Fruit fly (Drosophila melanogaster) whole organism, embryonic: ENCODE measurements around the gene gish.
A peak's percentile ranks its signal among the peaks of the same experiment; 100 is the strongest.

Source experiments
- Abd-B ChIP-seq: fragments of 200-800 bp; sonication (Bioruptor generic); optimal IDR thresholded peaks from 2 replicates; lab custom pipeline; 2018; ENCODE audit warnings: missing biosample characterization, mild to moderate bottlenecking, missing genetic modification characterization, moderate library complexity
- Ada2b ChIP-seq: fragments of 200-800 bp; sonication (Bioruptor generic); IDR thresholded peaks from 2 replicates; pipeline ENCODE4 v1.3.6; 2022; ENCODE audit warnings: missing biosample characterization, missing genetic modification characterization
- CG10366 ChIP-seq: fragments of 200-800 bp; sonication (Bioruptor generic); IDR thresholded peaks from 2 replicates; pipeline ENCODE4 v1.3.6; 2022; ENCODE audit warnings: missing biosample characterization, missing genetic modification characterization
- CG11560 ChIP-seq: fragments of 200-800 bp; sonication (Bioruptor generic); IDR thresholded peaks from 3 replicates; pipeline ENCODE4 v1.3.6; 2022; ENCODE audit warnings: missing biosample characterization, missing genetic modification characterization
- CG12219 ChIP-seq: fragments of 200-800 bp; sonication (Bioruptor generic); optimal IDR thresholded peaks from 3 replicates; lab custom pipeline; 2018; ENCODE audit warnings: missing biosample characterization, mild to moderate bottlenecking, missing genetic modification characterization
- CG12391 ChIP-seq: fragments of 200-800 bp; sonication (Bioruptor generic); optimal IDR thresholded peaks from 3 replicates; lab custom pipeline; 2018; ENCODE audit warnings: missing biosample characterization, mild to moderate bottlenecking, missing genetic modification characterization, moderate library complexity
- CG12659 ChIP-seq: fragments of 200-800 bp; sonication (Bioruptor generic); optimal IDR thresholded peaks from 3 replicates; lab custom pipeline; 2017; ENCODE audit warnings: mild to moderate bottlenecking, missing biosample characterization, missing genetic modification reagents, missing genetic modification characterization
- CG14860 ChIP-seq: fragments of 200-800 bp; sonication (Bioruptor generic); IDR thresholded peaks from 3 replicates; pipeline ENCODE4 v1.3.6; 2022; ENCODE audit warnings: missing biosample characterization, missing genetic modification characterization; ENCODE audit not compliant: partially characterized antibody
- CG1529 ChIP-seq: fragments of 200-800 bp; sonication (Bioruptor generic); optimal IDR thresholded peaks from 3 replicates; lab custom pipeline; 2018; ENCODE audit warnings: missing biosample characterization, missing genetic modification characterization
- CG1603 ChIP-seq: fragments of 200-800 bp; sonication (Bioruptor generic); optimal IDR thresholded peaks from 2 replicates; lab custom pipeline; 2019; ENCODE audit warnings: missing biosample characterization, mild to moderate bottlenecking, missing genetic modification characterization, moderate library complexity
- CG17328 ChIP-seq: fragments of 200-800 bp; sonication (Bioruptor generic); IDR thresholded peaks from 2 replicates; pipeline ENCODE4 v1.3.6; 2022; ENCODE audit warnings: missing biosample characterization, missing genetic modification characterization
- CG1832 ChIP-seq: fragments of 200-800 bp; sonication (Bioruptor generic); optimal IDR thresholded peaks from 2 replicates; lab custom pipeline; 2017; ENCODE audit warnings: missing biosample characterization, mild to moderate bottlenecking, missing genetic modification characterization, inconsistent platforms
- CG34224 ChIP-seq: fragments of 200-800 bp; sonication (Bioruptor generic); IDR thresholded peaks from 3 replicates; pipeline ENCODE4 v1.3.6; 2022; ENCODE audit warnings: missing biosample characterization, missing genetic modification characterization; ENCODE audit not compliant: partially characterized antibody
- CG34422 ChIP-seq: fragments of 200-800 bp; sonication (Bioruptor generic); IDR thresholded peaks from 3 replicates; pipeline ENCODE4 v1.3.6; 2022; ENCODE audit warnings: missing biosample characterization, missing genetic modification characterization
- CG42726 ChIP-seq: fragments of 200-800 bp; sonication (Bioruptor generic); IDR thresholded peaks from 2 replicates; pipeline ENCODE4 v1.3.6; 2022; ENCODE audit warnings: missing biosample characterization, missing genetic modification characterization; ENCODE audit not compliant: partially characterized antibody
- CG4404 ChIP-seq: fragments of 200-800 bp; sonication (Bioruptor generic); IDR thresholded peaks from 2 replicates; pipeline ENCODE4 v1.3.6; 2022; ENCODE audit warnings: missing biosample characterization, missing genetic modification characterization
- CG4617 ChIP-seq: fragments of 200-800 bp; sonication (Bioruptor generic); optimal IDR thresholded peaks from 3 replicates; lab custom pipeline; 2016; ENCODE audit warnings: missing biosample characterization, missing genetic modification characterization, borderline replicate concordance
- CG6175 ChIP-seq: fragments of 200-800 bp; sonication (Bioruptor generic); IDR thresholded peaks from 3 replicates; pipeline ENCODE4 v1.3.6; 2022; ENCODE audit warnings: missing biosample characterization, missing genetic modification characterization
- CG6689 ChIP-seq: fragments of 200-800 bp; sonication (Bioruptor generic); IDR thresholded peaks from 2 replicates; pipeline ENCODE4 v1.3.6; 2022; ENCODE audit warnings: missing biosample characterization, missing genetic modification characterization
- CG7271 ChIP-seq: fragments of 200-800 bp; sonication (Bioruptor generic); optimal IDR thresholded peaks from 2 replicates; lab custom pipeline; 2018; ENCODE audit warnings: missing biosample characterization, mild to moderate bottlenecking, missing genetic modification characterization, moderate library complexity
- CG7556 ChIP-seq: fragments of 200-800 bp; sonication (Bioruptor generic); optimal IDR thresholded peaks from 2 replicates; lab custom pipeline; 2017; ENCODE audit warnings: missing biosample characterization, mild to moderate bottlenecking, missing genetic modification characterization
- CG8359 ChIP-seq: fragments of 200-800 bp; sonication (Bioruptor generic); optimal IDR thresholded peaks from 2 replicates; lab custom pipeline; 2017; ENCODE audit warnings: missing biosample characterization, mild to moderate bottlenecking, missing genetic modification characterization, borderline replicate concordance
- CG8924 ChIP-seq: fragments of 200-800 bp; optimal IDR thresholded peaks from 3 replicates; lab custom pipeline; 2019; ENCODE audit warnings: missing biosample characterization, mild to moderate bottlenecking, missing genetic modification characterization, moderate library complexity
- CHES-1-like ChIP-seq: fragments of 200-800 bp; sonication (Bioruptor generic); optimal IDR thresholded peaks from 2 replicates; lab custom pipeline; 2016; ENCODE audit warnings: missing biosample characterization, missing genetic modification characterization
- Chrac-16 ChIP-seq: fragments of 200-800 bp; sonication (Bioruptor generic); optimal IDR thresholded peaks from 3 replicates; lab custom pipeline; 2016; ENCODE audit warnings: missing biosample characterization, missing genetic modification characterization
- D ChIP-seq, 2 experiments: fragments of 200-800 bp in 1 of 2; fragments of >200 bp in 1 of 2; sonication (Bioruptor generic) in 1 of 2; optimal IDR thresholded peaks; 2 replicates in 1 of 2; 3 replicates in 1 of 2; lab custom pipeline; 2017; ENCODE audit warnings: mild to moderate bottlenecking in 1 of 2, missing biosample characterization in 1 of 2, missing genetic modification characterization in 1 of 2, missing genetic modification reagents in 1 of 2
- D19B ChIP-seq: fragments of 200-800 bp; sonication (Bioruptor generic); optimal IDR thresholded peaks from 2 replicates; lab custom pipeline; 2017; ENCODE audit warnings: missing biosample characterization, mild to moderate bottlenecking, missing genetic modification characterization
- Eip74EF ChIP-seq, 2 experiments: fragments of 200-800 bp in 1 of 2; fragments of >200 bp in 1 of 2; sonication (Bioruptor generic) in 1 of 2; optimal IDR thresholded peaks; 2 replicates each; lab custom pipeline; 2017 to 2019; ENCODE audit warnings: missing biosample characterization in 2 of 2, missing genetic modification characterization in 2 of 2, mild to moderate bottlenecking in 1 of 2, moderate library complexity in 1 of 2
- HLH4C ChIP-seq: fragments of 200-800 bp; sonication (Bioruptor generic); IDR thresholded peaks from 3 replicates; pipeline ENCODE4 v1.3.6; 2022; ENCODE audit warnings: missing biosample characterization, missing genetic modification characterization; ENCODE audit not compliant: partially characterized antibody
- HmgD ChIP-seq: fragments of 200-800 bp; sonication (Bioruptor generic); optimal IDR thresholded peaks from 3 replicates; lab custom pipeline; 2016; ENCODE audit warnings: missing biosample characterization, missing genetic modification characterization
- Jarid2 ChIP-seq: fragments of 200-800 bp; sonication (Bioruptor generic); optimal IDR thresholded peaks from 3 replicates; lab custom pipeline; 2017; ENCODE audit warnings: mild to moderate bottlenecking, missing biosample characterization, missing genetic modification reagents, missing genetic modification characterization
- Nf-YB ChIP-seq: fragments of 200-800 bp; sonication (Bioruptor generic); optimal IDR thresholded peaks from 3 replicates; lab custom pipeline; 2019; ENCODE audit warnings: missing biosample characterization, mild to moderate bottlenecking, missing genetic modification characterization, moderate library complexity
- Opbp ChIP-seq: fragments of 200-800 bp; sonication (Bioruptor generic); IDR thresholded peaks from 3 replicates; pipeline ENCODE4 v1.3.6; 2022; ENCODE audit warnings: missing biosample characterization, missing genetic modification characterization; ENCODE audit not compliant: partially characterized antibody
- Ssrp ChIP-seq: fragments of 200-800 bp; sonication (Bioruptor generic); optimal IDR thresholded peaks from 2 replicates; lab custom pipeline; 2018; ENCODE audit warnings: missing biosample characterization, mild to moderate bottlenecking, missing genetic modification characterization, moderate library complexity
- Stat92E ChIP-seq, 3 experiments: fragments of >200 bp in 2 of 3; fragments of 200-800 bp in 1 of 3; sonication (Bioruptor generic) in 1 of 3; optimal IDR thresholded peaks; 2 replicates each; lab custom pipeline; 2017 to 2019; ENCODE audit warnings: missing biosample characterization in 3 of 3, missing genetic modification characterization in 3 of 3, mild to moderate bottlenecking in 1 of 3, moderate library complexity in 1 of 3
- Trl ChIP-seq, 3 experiments: fragments of >200 bp in 2 of 3; fragments of 200-800 bp in 1 of 3; sonication (Bioruptor generic) in 1 of 3; optimal IDR thresholded peaks; 2 replicates in 1 of 3; 3 replicates in 2 of 3; lab custom pipeline; 2016 to 2017; ENCODE audit warnings: missing biosample characterization in 1 of 3, missing genetic modification characterization in 1 of 3
- btn ChIP-seq: fragments of 200-800 bp; sonication (Bioruptor generic); optimal IDR thresholded peaks from 2 replicates; lab custom pipeline; 2016; ENCODE audit warnings: missing biosample characterization, missing genetic modification characterization
- chif ChIP-seq, 2 experiments: fragments of 200-800 bp; sonication (Bioruptor generic); optimal IDR thresholded peaks; 3 replicates each; lab custom pipeline; 2016; ENCODE audit warnings: missing biosample characterization in 2 of 2, missing genetic modification characterization in 2 of 2
- chinmo ChIP-seq: fragments of 200-800 bp; sonication (Bioruptor generic); IDR thresholded peaks from 4 replicates; pipeline ENCODE4 v1.3.6; 2022; ENCODE audit warnings: missing biosample characterization, missing genetic modification characterization; ENCODE audit not compliant: partially characterized antibody
- danr ChIP-seq: fragments of 200-800 bp; sonication (Bioruptor generic); IDR thresholded peaks from 2 replicates; pipeline ENCODE4 v1.3.6; 2022; ENCODE audit warnings: missing biosample characterization, missing genetic modification characterization
- dati ChIP-seq: fragments of 200-800 bp; sonication (Bioruptor generic); IDR thresholded peaks from 2 replicates; pipeline ENCODE4 v1.3.6; 2022; ENCODE audit warnings: missing biosample characterization, missing genetic modification characterization
- exex ChIP-seq: fragments of 200-800 bp; sonication (Bioruptor generic); optimal IDR thresholded peaks from 4 replicates; lab custom pipeline; 2018; ENCODE audit warnings: missing biosample characterization, mild to moderate bottlenecking, missing genetic modification characterization, moderate library complexity
- jigr1 ChIP-seq: fragments of 200-800 bp; sonication (Bioruptor generic); IDR thresholded peaks from 3 replicates; pipeline ENCODE4 v1.3.6; 2022; ENCODE audit warnings: missing biosample characterization, missing genetic modification characterization
- lab ChIP-seq: fragments of 200-800 bp; sonication (Bioruptor generic); optimal IDR thresholded peaks from 3 replicates; lab custom pipeline; 2017; ENCODE audit warnings: missing biosample characterization, missing genetic modification characterization, mild to moderate bottlenecking, moderate library complexity, missing genetic modification reagents
- luna ChIP-seq: fragments of 200-800 bp; sonication (Bioruptor generic); optimal IDR thresholded peaks from 2 replicates; lab custom pipeline; 2016; ENCODE audit warnings: missing biosample characterization, missing genetic modification characterization
- peb ChIP-seq: fragments of 200-800 bp; sonication (Bioruptor generic); IDR thresholded peaks from 2 replicates; pipeline ENCODE4 v1.3.6; 2022; ENCODE audit warnings: missing biosample characterization, missing genetic modification characterization
- stwl ChIP-seq: fragments of 200-800 bp; sonication (Bioruptor generic); optimal IDR thresholded peaks from 3 replicates; lab custom pipeline; 2018; ENCODE audit warnings: missing biosample characterization, mild to moderate bottlenecking, missing genetic modification characterization, moderate library complexity

gish gene

DNA sequence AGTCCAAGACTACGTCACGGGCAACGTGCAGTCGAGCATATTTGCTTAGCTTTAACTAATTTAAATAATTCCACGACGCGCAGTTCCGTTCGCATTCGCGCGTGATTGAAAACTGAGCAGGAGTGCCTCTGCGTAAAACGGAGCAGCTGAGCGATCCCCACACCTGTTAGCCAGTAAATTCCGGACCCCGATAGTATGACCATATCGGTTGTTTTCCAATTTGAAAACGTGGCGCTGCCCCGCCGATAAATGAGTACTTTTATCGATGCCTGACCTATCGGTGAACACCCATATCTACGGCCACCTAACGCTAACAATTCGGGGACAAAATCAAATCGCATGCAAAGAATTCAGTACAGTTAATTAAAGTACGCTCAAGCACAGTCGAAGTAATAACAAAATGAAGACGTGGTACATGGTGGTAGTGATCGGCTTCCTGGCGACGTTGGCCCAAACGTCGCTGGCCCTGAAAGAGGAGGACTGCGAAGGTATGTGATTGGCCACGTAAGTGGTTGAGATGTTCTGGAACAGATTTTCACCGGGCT, 76.9 kb downstream of the gish start, which contains the start of the genes CG14879 and Manf (continued):
- no peak for TF ChIP-seq CG34422 (GFP tag; lab: Robert Waterston, UW)
- TF ChIP-seq Ada2b (GFP tag; lab: Robert Waterston, UW), result no peak
- no peak for TF ChIP-seq peb (GFP tag; lab: Robert Waterston, UW)
- TF ChIP-seq CG1529, result no peak
- TF ChIP-seq jigr1 (GFP tag; lab: Robert Waterston, UW), result no peak
- TF ChIP-seq CG4404 (GFP tag; lab: Robert Waterston, UW), result no peak
- TF ChIP-seq D19B (GFP tag; lab: Kevin White, UChicago), result no peak
- TF ChIP-seq HLH4C, result peak; percentile 57; the same call in 2 of the 3 replicates
- TF ChIP-seq chif (GFP tag; optimal IDR thresholded peaks at IDR 0.05; lab: Kevin White, UChicago), result no peak
- 0 out of 2 replicates have a peak, but pooled peaks have one; percentile 10 for TF ChIP-seq CG42726
- TF ChIP-seq CG34224 (GFP tag; lab: Robert Waterston, UW), result peak; percentile 71
- no peak for TF ChIP-seq CG8359 (GFP tag; lab: Kevin White, UChicago)
- peak; percentile 25 for TF ChIP-seq CG4617 (GFP tag; lab: Kevin White, UChicago)
- TF ChIP-seq Ssrp, result no peak
- TF ChIP-seq Abd-B (GFP tag; lab: Kevin White, UChicago), result no peak
- TF ChIP-seq CG11560, result no peak
- peak; percentile 61 for TF ChIP-seq CG1603 (tag; lab: Kevin White, UChicago)
- TF ChIP-seq CG12659 (GFP tag; lab: Kevin White, UChicago), result peak; percentile 34
- peak; percentile 50 for TF ChIP-seq stwl (tag; lab: Kevin White, UChicago)
- no peak for TF ChIP-seq exex (tag; lab: Kevin White, UChicago)
- no peak for TF ChIP-seq CG12219 (GFP tag; lab: Kevin White, UChicago)
- no peak for TF ChIP-seq btn (GFP tag; lab: Kevin White, UChicago)
- no peak for TF ChIP-seq Eip74EF (GFP tag; optimal IDR thresholded peaks at IDR 0.05; lab: Kevin White, UChicago)
- TF ChIP-seq Chrac-16 (GFP tag; lab: Kevin White, UChicago), result no peak
- TF ChIP-seq CG6689, result no peak
- no peak for TF ChIP-seq dati (GFP tag; lab: Robert Waterston, UW)
- peak; percentile 42 for TF ChIP-seq lab (GFP tag; lab: Kevin White, UChicago)
- peak; percentile 37 for TF ChIP-seq Nf-YB (GFP tag; lab: Kevin White, UChicago)
- no peak for TF ChIP-seq CG10366 (GFP tag; lab: Robert Waterston, UW)
- peak; percentile 26 for TF ChIP-seq D (optimal IDR thresholded peaks at IDR 0.05; lab: Kevin White, UChicago)
- TF ChIP-seq D (GFP tag; optimal IDR thresholded peaks at IDR 0.05; lab: Kevin White, UChicago), result no peak
- TF ChIP-seq CG8924, result peak; percentile 0
- TF ChIP-seq CG7271 (tag; lab: Kevin White, UChicago), result no peak
- peak in 1 of 2 experiments; percentile 1 for TF ChIP-seq Trl (optimal IDR thresholded peaks at IDR 0.05; lab: Kevin White, UChicago)
- no peak for TF ChIP-seq Trl (GFP tag; optimal IDR thresholded peaks at IDR 0.05; lab: Kevin White, UChicago)
- peak; percentile 69; the same call in 2 of the 3 replicates for TF ChIP-seq Opbp
- no peak for TF ChIP-seq CG14860
- no peak for TF ChIP-seq danr (GFP tag; lab: Robert Waterston, UW)
- peak; percentile 67; the same call in 2 of the 4 replicates for TF ChIP-seq chinmo
- peak; percentile 10 for TF ChIP-seq CHES-1-like
- TF ChIP-seq HmgD (GFP tag; lab: Kevin White, UChicago), result no peak
- TF ChIP-seq Jarid2 (GFP tag; lab: Kevin White, UChicago), result peak; percentile 76
- no peak for TF ChIP-seq CG1832 (GFP tag; lab: Kevin White, UChicago)
- no peak for TF ChIP-seq luna (GFP tag; lab: Kevin White, UChicago)
- TF ChIP-seq Stat92E (GFP tag; optimal IDR thresholded peaks at IDR 0.05; lab: Kevin White, UChicago), result peak in 1 of 3 experiments; percentile 8
- TF ChIP-seq CG6175 (GFP tag; lab: Robert Waterston, UW), result no peak
- no peak for TF ChIP-seq CG17328 (GFP tag; lab: Robert Waterston, UW)
- TF ChIP-seq CG12391 (tag; lab: Kevin White, UChicago), result peak; percentile 16
- no peak for TF ChIP-seq CG7556 (GFP tag; lab: Kevin White, UChicago)
